Fruit fly (Drosophila melanogaster): ENCODE data around the gene CG31917.

Gene CG31917

dm6 chr2L:4999389-5000032, 11.1 kb downstream of the CG31917 start:
- peak; percentile 79 for TF ChIP-seq HLH106 (tag; optimal IDR thresholded peaks at IDR 0.05)
- TF ChIP-seq dl (GFP tag; optimal IDR thresholded peaks at IDR 0.05; ENCODE audit: insufficient read depth in 1 of 2, partially characterized antibody in 2 of 2): no peak
- peak; percentile 59 for TF ChIP-seq OdsH (GFP tag; optimal IDR thresholded peaks at IDR 0.05)
- TF ChIP-seq tai (GFP tag; optimal IDR thresholded peaks at IDR 0.05): peak; percentile 73
- no peak for TF ChIP-seq usp (GFP tag; optimal IDR thresholded peaks at IDR 0.05)
- peak; percentile 75 for TF ChIP-seq Hnf4 (GFP tag; optimal IDR thresholded peaks at IDR 0.05)
- peak; percentile 79 for TF ChIP-seq br (GFP tag; optimal IDR thresholded peaks at IDR 0.05)
- TF ChIP-seq Vsx2 (GFP tag; optimal IDR thresholded peaks at IDR 0.05; ENCODE audit: partially characterized antibody): no peak
- no peak for TF ChIP-seq Jra (GFP tag; optimal IDR thresholded peaks at IDR 0.05)
- peak; percentile 26 for TF ChIP-seq sv (GFP tag; optimal IDR thresholded peaks at IDR 0.05)
- TF ChIP-seq brk (GFP tag; optimal IDR thresholded peaks at IDR 0.05): peak; percentile 25
- peak; percentile 44 for TF ChIP-seq CrebA (GFP tag; optimal IDR thresholded peaks at IDR 0.05; ENCODE audit: borderline replicate concordance)
- no peak for TF ChIP-seq GATAd (GFP tag; optimal IDR thresholded peaks at IDR 0.05)
- TF ChIP-seq jim (GFP tag; optimal IDR thresholded peaks at IDR 0.05): no peak
- peak; percentile 7 for TF ChIP-seq psq (GFP tag; optimal IDR thresholded peaks at IDR 0.05)
- peak; percentile 73 for TF ChIP-seq fru (GFP tag; optimal IDR thresholded peaks at IDR 0.05)
- TF ChIP-seq dmrt93B (GFP tag; optimal IDR thresholded peaks at IDR 0.05): peak; percentile 23
- TF ChIP-seq CG32264 (GFP tag; optimal IDR thresholded peaks at IDR 0.05): peak; percentile 56
- TF ChIP-seq woc (GFP tag; optimal IDR thresholded peaks at IDR 0.05): no peak
- TF ChIP-seq foxo (GFP tag; optimal IDR thresholded peaks at IDR 0.05): peak; percentile 24 to 84
- TF ChIP-seq dsf (GFP tag; optimal IDR thresholded peaks at IDR 0.05; ENCODE audit: borderline replicate concordance): no peak
- no peak for TF ChIP-seq Dif (GFP tag; optimal IDR thresholded peaks at IDR 0.05; ENCODE audit: partially characterized antibody)
- peak; percentile 49 for TF ChIP-seq Sp1 (GFP tag; optimal IDR thresholded peaks at IDR 0.05)
- no peak for TF ChIP-seq lola (GFP tag; optimal IDR thresholded peaks at IDR 0.05)
- no peak for TF ChIP-seq Rel (GFP tag; optimal IDR thresholded peaks at IDR 0.05)
- TF ChIP-seq Rel (tag; optimal IDR thresholded peaks at IDR 0.05): peak; percentile 7
- TF ChIP-seq Dfd (GFP tag; optimal IDR thresholded peaks at IDR 0.05): no peak
- TF ChIP-seq h (GFP tag; optimal IDR thresholded peaks at IDR 0.05): peak; percentile 85
- no peak for TF ChIP-seq Abd-B (GFP tag; optimal IDR thresholded peaks at IDR 0.05)
- no peak for TF ChIP-seq N (GFP tag; optimal IDR thresholded peaks at IDR 0.05)
- no peak for TF ChIP-seq Hr83 (GFP tag; optimal IDR thresholded peaks at IDR 0.05; ENCODE audit: poor library complexity, severe bottlenecking)
- no peak for TF ChIP-seq sage (GFP tag; optimal IDR thresholded peaks at IDR 0.05)
- TF ChIP-seq Hr78 (GFP tag; optimal IDR thresholded peaks at IDR 0.05): no peak
- peak; percentile 49 for TF ChIP-seq Mio (GFP tag; optimal IDR thresholded peaks at IDR 0.05)
- TF ChIP-seq Myc (optimal IDR thresholded peaks at IDR 0.05): no peak
- peak; percentile 81 for TF ChIP-seq rgr (GFP tag; optimal IDR thresholded peaks at IDR 0.05)
- peak; percentile 27 for TF ChIP-seq CG9705 (GFP tag; optimal IDR thresholded peaks at IDR 0.05)
- TF ChIP-seq ey (GFP tag; optimal IDR thresholded peaks at IDR 0.05): peak; percentile 81
- no peak for TF ChIP-seq pan (optimal IDR thresholded peaks at IDR 0.05)

dm6 chr2L:4998571-4999191, 12.0 kb downstream of the CG31917 start:
- TF ChIP-seq Hr83 (GFP tag; optimal IDR thresholded peaks at IDR 0.05; ENCODE audit: poor library complexity, severe bottlenecking) (no peak), dmrt93B (GFP tag; optimal IDR thresholded peaks at IDR 0.05) (no peak), GATAd (GFP tag; optimal IDR thresholded peaks at IDR 0.05) (no peak), CG9705 (GFP tag; optimal IDR thresholded peaks at IDR 0.05) (no peak), N (GFP tag; optimal IDR thresholded peaks at IDR 0.05) (no peak), Myc (optimal IDR thresholded peaks at IDR 0.05) (no peak), CG32264 (GFP tag; optimal IDR thresholded peaks at IDR 0.05) (no peak), h (GFP tag; optimal IDR thresholded peaks at IDR 0.05) (no peak), dsf (GFP tag; optimal IDR thresholded peaks at IDR 0.05; ENCODE audit: borderline replicate concordance) (no peak), Vsx2 (GFP tag; optimal IDR thresholded peaks at IDR 0.05; ENCODE audit: partially characterized antibody) (no peak), woc (GFP tag; optimal IDR thresholded peaks at IDR 0.05) (no peak)

Data from whole organism, wandering third instar larva.